Worm (Caenorhabditis elegans) whole organism, midembryonic: ENCODE data around the gene str-20.

ENCODE experiments used
- T22C8.4 ChIP-seq: fragments of 200-800 bp; sonication (Bioruptor generic); IDR thresholded peaks from 2 replicates; pipeline ENCODE4 v1.3.6; 2022; ENCODE audit warnings: missing genetic modification characterization, missing compliant biosample characterization
- cog-1 ChIP-seq: sonication (generic microtip); optimal IDR thresholded peaks from 2 replicates; lab custom pipeline; 2016; ENCODE audit warnings: missing genetic modification characterization, missing compliant biosample characterization
- flt-1 ChIP-seq: fragments of 200-800 bp; sonication (Bioruptor generic); IDR thresholded peaks from 2 replicates; pipeline ENCODE4 v1.3.6; 2022; ENCODE audit warnings: missing genetic modification characterization, missing compliant biosample characterization
- klf-2 ChIP-seq: fragments of 200-800 bp; sonication (Bioruptor generic); conservative IDR thresholded peaks from 2 replicates; pipeline ENCODE4 v1.3.6; 2022; ENCODE audit warnings: missing genetic modification reagents, missing genetic modification characterization, missing compliant biosample characterization
- med-1 ChIP-seq: sonication (generic microtip); optimal IDR thresholded peaks from 2 replicates; lab custom pipeline; 2017; ENCODE audit warnings: missing genetic modification characterization, mild to moderate bottlenecking, missing compliant biosample characterization, antibody characterized with exemption, missing genetic modification reagents; ENCODE audit not compliant: insufficient read depth
- ref-1 ChIP-seq: fragments of 200-800 bp; sonication (Bioruptor generic); conservative IDR thresholded peaks from 2 replicates; pipeline ENCODE4 v1.3.6; 2022; ENCODE audit warnings: missing genetic modification reagents, missing genetic modification characterization, missing compliant biosample characterization
- tab-1 ChIP-seq: fragments of 200-800 bp; sonication (Bioruptor generic); IDR thresholded peaks from 2 replicates; pipeline ENCODE4 v1.3.6; 2022; ENCODE audit warnings: missing genetic modification characterization, missing compliant biosample characterization
- ztf-23 ChIP-seq: fragments of 200-800 bp; sonication (Bioruptor generic); IDR thresholded peaks from 2 replicates; pipeline ENCODE4 v1.3.6; 2022; ENCODE audit warnings: missing genetic modification reagents, missing genetic modification characterization, missing compliant biosample characterization
- ztf-29 ChIP-seq: fragments of 200-800 bp; sonication (Bioruptor generic); IDR thresholded peaks from 2 replicates; pipeline ENCODE4 v1.3.6; 2022; ENCODE audit warnings: missing genetic modification reagents, missing genetic modification characterization, missing compliant biosample characterization

- TF ChIP-seq T22C8.4 (GFP tag; lab: Robert Waterston, UW): no peak
- no peak for TF ChIP-seq flt-1 (GFP tag; lab: Robert Waterston, UW)
- no peak for TF ChIP-seq med-1
- no peak for TF ChIP-seq tab-1
- no peak for TF ChIP-seq klf-2 (GFP tag; lab: Robert Waterston, UW)
- TF ChIP-seq ref-1 (GFP tag; lab: Robert Waterston, UW): no peak
- no peak for TF ChIP-seq ztf-29 (GFP tag; lab: Robert Waterston, UW)
- TF ChIP-seq ztf-23 (GFP tag; lab: Robert Waterston, UW): no peak
- TF ChIP-seq cog-1 (tag; lab: Kevin White, UChicago): no peak
These were observed 49.4 kb upstream of the str-20 start, which contains the start of gene srbc-38 for ce11 chrV:706918-707317.
